Fruit fly (Drosophila melanogaster): ENCODE data around the gene mge.

Gene mge

DNA sequence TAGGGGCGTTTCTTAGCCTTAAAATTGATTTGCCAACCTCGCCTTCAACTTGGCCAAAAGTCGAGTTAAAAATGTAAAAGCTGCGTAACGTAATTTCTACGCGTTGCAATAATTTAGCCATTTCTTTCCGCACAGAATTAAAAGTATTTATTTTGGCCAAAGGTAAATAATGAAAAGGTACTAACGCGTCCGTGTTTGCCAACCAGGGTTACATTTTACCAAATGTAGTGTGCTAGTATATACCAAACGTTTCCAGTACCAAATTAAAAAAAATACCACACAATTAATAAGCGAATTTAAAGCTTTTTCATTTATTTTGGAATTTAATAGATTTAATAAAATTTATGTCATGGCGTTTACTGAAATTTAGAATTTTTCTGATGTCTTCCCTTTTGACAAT, 10.8 kb downstream of the mge start, which contains the start of gene Ccz1:
Ccz1 (minus strand) TSS at position 179 of the 400 bp plus-strand sequence.
- peak; percentile 44 for TF ChIP-seq CG4707 (GFP tag; optimal IDR thresholded peaks at IDR 0.05)
- TF ChIP-seq croc (GFP tag; conservative IDR thresholded peaks at IDR 0.05), result peak; percentile 18; the same call in 1 of the 3 replicates
- peak; percentile 54 for TF ChIP-seq CG18476 (GFP tag; optimal IDR thresholded peaks at IDR 0.05)
- no peak for TF ChIP-seq CG1024 (GFP tag; IDR thresholded peaks at IDR 0.05)
- peak; percentile 87 for TF ChIP-seq gfzf (GFP tag; optimal IDR thresholded peaks at IDR 0.05)
- peak; percentile 71 for TF ChIP-seq CoRest (tag; optimal IDR thresholded peaks at IDR 0.05)
- no peak for TF ChIP-seq mld (GFP tag; IDR thresholded peaks at IDR 0.05; ENCODE audit: partially characterized antibody)
- TF ChIP-seq emc (GFP tag; optimal IDR thresholded peaks at IDR 0.05), result peak; percentile 49
- peak; percentile 74 for TF ChIP-seq Mad (GFP tag; optimal IDR thresholded peaks at IDR 0.05)
- peak; percentile 51 for TF ChIP-seq slp2 (GFP tag; optimal IDR thresholded peaks at IDR 0.05)
- TF ChIP-seq H15 (GFP tag; IDR thresholded peaks at IDR 0.05), result no peak
- TF ChIP-seq mam (GFP tag; optimal IDR thresholded peaks at IDR 0.05), result peak; percentile 67
- peak; percentile 66 for TF ChIP-seq CG1602 (GFP tag; optimal IDR thresholded peaks at IDR 0.05)
- TF ChIP-seq Sin3A (optimal IDR thresholded peaks at IDR 0.05), result no peak
- no peak for TF ChIP-seq CG11456 (GFP tag; IDR thresholded peaks at IDR 0.05)
- TF ChIP-seq ERR (GFP tag; optimal IDR thresholded peaks at IDR 0.05), result peak; percentile 62
- peak; percentile 60 for TF ChIP-seq CG9797 (GFP tag; optimal IDR thresholded peaks at IDR 0.05)
- peak; percentile 46 for TF ChIP-seq CG2202 (tag; optimal IDR thresholded peaks at IDR 0.05)
- TF ChIP-seq pho (GFP tag; optimal IDR thresholded peaks at IDR 0.05), result peak; percentile 82
- no peak for TF ChIP-seq wor (GFP tag; IDR thresholded peaks at IDR 0.05)
- peak; percentile 77 for TF ChIP-seq CG1603 (tag; optimal IDR thresholded peaks at IDR 0.05)
- TF ChIP-seq Dip2 (GFP tag; IDR thresholded peaks at IDR 0.05), result no peak
- TF ChIP-seq CG18619 (GFP tag; optimal IDR thresholded peaks at IDR 0.05), result peak; percentile 71
- peak; percentile 57 for TF ChIP-seq zfh2 (GFP tag; optimal IDR thresholded peaks at IDR 0.05)
- no peak for TF ChIP-seq unc-4 (GFP tag; IDR thresholded peaks at IDR 0.05; ENCODE audit: partially characterized antibody)
- no peak for TF ChIP-seq CG34224 (GFP tag; IDR thresholded peaks at IDR 0.05; ENCODE audit: partially characterized antibody)
- peak; percentile 66 for TF ChIP-seq Mes4 (GFP tag; optimal IDR thresholded peaks at IDR 0.05)
- TF ChIP-seq CG6254 (GFP tag; optimal IDR thresholded peaks at IDR 0.05), result no peak
- TF ChIP-seq esg (GFP tag; conservative IDR thresholded peaks at IDR 0.05), result no peak
- TF ChIP-seq Aef1 (GFP tag; IDR thresholded peaks at IDR 0.05), result no peak
- no peak for TF ChIP-seq sob (GFP tag; IDR thresholded peaks at IDR 0.05)
- TF ChIP-seq Dek (tag; optimal IDR thresholded peaks at IDR 0.05), result peak; percentile 34
- peak; percentile 58 for TF ChIP-seq schlank (tag; optimal IDR thresholded peaks at IDR 0.05)
- TF ChIP-seq CG5953 (GFP tag; IDR thresholded peaks at IDR 0.05), result no peak
- peak; percentile 65 for TF ChIP-seq NfI (GFP tag; optimal IDR thresholded peaks at IDR 0.05)
- peak; percentile 66 for TF ChIP-seq caup (GFP tag; optimal IDR thresholded peaks at IDR 0.05; ENCODE audit: severe bottlenecking)
- peak; percentile 72 for TF ChIP-seq cato (GFP tag; optimal IDR thresholded peaks at IDR 0.05; ENCODE audit: borderline replicate concordance)
- peak; percentile 52 for TF ChIP-seq Bteb2 (GFP tag; optimal IDR thresholded peaks at IDR 0.05)
- peak; percentile 6 for TF ChIP-seq Sry-β (GFP tag; optimal IDR thresholded peaks at IDR 0.05)
- TF ChIP-seq HmgD (GFP tag; optimal IDR thresholded peaks at IDR 0.05), result peak; percentile 64
- TF ChIP-seq rib (GFP tag; IDR thresholded peaks at IDR 0.05), result no peak
- TF ChIP-seq crol (GFP tag; IDR thresholded peaks at IDR 0.05), result no peak
- peak; percentile 70 for TF ChIP-seq CG12769 (tag; optimal IDR thresholded peaks at IDR 0.05)
- TF ChIP-seq salm (tag; optimal IDR thresholded peaks at IDR 0.05), result peak; percentile 45
- TF ChIP-seq CrebB (tag; optimal IDR thresholded peaks at IDR 0.05), result peak; percentile 37
- no peak for TF ChIP-seq Oli (tag; optimal IDR thresholded peaks at IDR 0.05)
- no peak for TF ChIP-seq CG10274 (GFP tag; optimal IDR thresholded peaks at IDR 0.05)
- no peak for TF ChIP-seq CG6791 (GFP tag; IDR thresholded peaks at IDR 0.05; ENCODE audit: partially characterized antibody)
- TF ChIP-seq en (GFP tag; optimal IDR thresholded peaks at IDR 0.05), result no peak
- TF ChIP-seq sqz (GFP tag; optimal IDR thresholded peaks at IDR 0.05), result peak; percentile 56
- peak; percentile 76 for TF ChIP-seq kay (GFP tag; optimal IDR thresholded peaks at IDR 0.05)

Data from whole organism, embryonic.